Fruit fly (Drosophila melanogaster) whole organism, embryonic: ENCODE data around the gene CG33230.
A peak's percentile ranks its signal among the peaks of the same experiment; 100 is the strongest.

ENCODE experiments used
- CG10267 ChIP-seq: fragments of 200-800 bp; sonication (Bioruptor generic); optimal IDR thresholded peaks from 2 replicates; lab custom pipeline; 2018; ENCODE audit warnings: missing biosample characterization, mild to moderate bottlenecking, missing genetic modification characterization, moderate library complexity
- CG10654 ChIP-seq: fragments of 200-800 bp; sonication (Bioruptor generic); optimal IDR thresholded peaks from 2 replicates; lab custom pipeline; 2016; ENCODE audit warnings: missing biosample characterization, missing genetic modification characterization
- CG11696 ChIP-seq: fragments of 200-800 bp; sonication (Bioruptor generic); IDR thresholded peaks from 2 replicates; pipeline ENCODE4 v1.3.6; 2022; ENCODE audit warnings: missing biosample characterization, missing genetic modification characterization
- CG13287 ChIP-seq: fragments of 200-800 bp; sonication (Bioruptor generic); IDR thresholded peaks from 2 replicates; pipeline ENCODE4 v1.3.6; 2022; ENCODE audit warnings: missing biosample characterization, missing genetic modification characterization; ENCODE audit not compliant: partially characterized antibody
- CG13296 ChIP-seq: fragments of 200-800 bp; sonication (Bioruptor generic); optimal IDR thresholded peaks from 3 replicates; lab custom pipeline; 2018; ENCODE audit warnings: missing biosample characterization, mild to moderate bottlenecking, missing genetic modification characterization
- CG15073 ChIP-seq: fragments of 200-800 bp; sonication (Bioruptor generic); optimal IDR thresholded peaks from 2 replicates; lab custom pipeline; 2016; ENCODE audit warnings: missing biosample characterization, missing genetic modification characterization
- CG17359 ChIP-seq: fragments of 200-800 bp; sonication (Bioruptor generic); optimal IDR thresholded peaks from 3 replicates; lab custom pipeline; 2018; ENCODE audit warnings: missing biosample characterization, mild to moderate bottlenecking, missing genetic modification characterization, moderate library complexity
- CG17612 ChIP-seq: fragments of 200-800 bp; sonication (Bioruptor generic); IDR thresholded peaks from 2 replicates; pipeline ENCODE4 v1.3.6; 2022; ENCODE audit warnings: missing biosample characterization, missing genetic modification characterization
- CG31365 ChIP-seq: fragments of 200-800 bp; sonication (Bioruptor generic); optimal IDR thresholded peaks from 2 replicates; lab custom pipeline; 2018; ENCODE audit warnings: missing biosample characterization, mild to moderate bottlenecking, missing genetic modification characterization
- CG4328 ChIP-seq: fragments of 200-800 bp; sonication (Bioruptor generic); optimal IDR thresholded peaks from 3 replicates; lab custom pipeline; 2017; ENCODE audit warnings: missing biosample characterization, missing genetic modification reagents, missing genetic modification characterization
- CG4820 ChIP-seq: fragments of 200-800 bp; sonication (Bioruptor generic); optimal IDR thresholded peaks from 3 replicates; lab custom pipeline; 2016; ENCODE audit warnings: missing biosample characterization, missing genetic modification characterization
- CG7271 ChIP-seq: fragments of 200-800 bp; sonication (Bioruptor generic); optimal IDR thresholded peaks from 2 replicates; lab custom pipeline; 2018; ENCODE audit warnings: missing biosample characterization, mild to moderate bottlenecking, missing genetic modification characterization, moderate library complexity
- CG7372 ChIP-seq: fragments of 200-800 bp; sonication (Bioruptor generic); IDR thresholded peaks from 2 replicates; pipeline ENCODE4 v1.3.6; 2022; ENCODE audit warnings: missing biosample characterization, missing genetic modification characterization
- Dek ChIP-seq: fragments of 200-800 bp; sonication (Bioruptor generic); optimal IDR thresholded peaks from 3 replicates; lab custom pipeline; 2019; ENCODE audit warnings: missing biosample characterization, mild to moderate bottlenecking, missing genetic modification characterization, moderate library complexity
- E2f1 ChIP-seq: fragments of 200-800 bp; sonication (Bioruptor generic); IDR thresholded peaks from 2 replicates; pipeline ENCODE4 v1.3.6; 2022; ENCODE audit warnings: missing biosample characterization, missing genetic modification characterization
- Ets97D ChIP-seq: fragments of 200-800 bp; sonication (Bioruptor generic); optimal IDR thresholded peaks from 3 replicates; lab custom pipeline; 2016; ENCODE audit warnings: missing biosample characterization, missing genetic modification characterization
- Fer2 ChIP-seq: fragments of 200-800 bp; sonication (Bioruptor generic); optimal IDR thresholded peaks from 2 replicates; lab custom pipeline; 2018; ENCODE audit warnings: missing biosample characterization, mild to moderate bottlenecking, missing genetic modification characterization, moderate library complexity
- Med ChIP-seq: fragments of 200-800 bp; sonication (Bioruptor generic); peaks from one replicate; lab custom pipeline; 2016; ENCODE audit warnings: missing biosample characterization, missing genetic modification characterization, mild to moderate bottlenecking, inconsistent platforms, moderate library complexity
- Nf-YB ChIP-seq: fragments of 200-800 bp; sonication (Bioruptor generic); optimal IDR thresholded peaks from 3 replicates; lab custom pipeline; 2019; ENCODE audit warnings: missing biosample characterization, mild to moderate bottlenecking, missing genetic modification characterization, moderate library complexity
- Six4 ChIP-seq: fragments of 200-800 bp; sonication (Bioruptor generic); optimal IDR thresholded peaks from 2 replicates; lab custom pipeline; 2016; ENCODE audit warnings: missing biosample characterization, missing genetic modification characterization
- Sox100B ChIP-seq: fragments of 200-800 bp; sonication (Bioruptor generic); optimal IDR thresholded peaks from 3 replicates; lab custom pipeline; 2018; ENCODE audit warnings: missing biosample characterization, mild to moderate bottlenecking, missing genetic modification characterization
- Trl ChIP-seq, 3 experiments: fragments of >200 bp in 2 of 3; fragments of 200-800 bp in 1 of 3; sonication (Bioruptor generic) in 1 of 3; optimal IDR thresholded peaks; 2 replicates in 1 of 3; 3 replicates in 2 of 3; lab custom pipeline; 2016 to 2017; ENCODE audit warnings: missing biosample characterization in 1 of 3, missing genetic modification characterization in 1 of 3
- al ChIP-seq: fragments of 200-800 bp; sonication (Bioruptor generic); IDR thresholded peaks from 2 replicates; pipeline ENCODE4 v1.3.6; 2022; ENCODE audit warnings: missing biosample characterization, missing genetic modification characterization
- aop ChIP-seq: fragments of 200-800 bp; sonication (Bioruptor generic); IDR thresholded peaks from 2 replicates; pipeline ENCODE4 v1.3.6; 2022; ENCODE audit warnings: missing biosample characterization, missing genetic modification characterization
- ato ChIP-seq: fragments of 200-800 bp; sonication (Bioruptor generic); IDR thresholded peaks from 2 replicates; pipeline ENCODE4 v1.3.6; 2022; ENCODE audit warnings: missing biosample characterization, missing genetic modification characterization; ENCODE audit not compliant: partially characterized antibody
- bbx ChIP-seq: fragments of 200-800 bp; sonication (Bioruptor generic); IDR thresholded peaks from 2 replicates; pipeline ENCODE4 v1.3.6; 2022; ENCODE audit warnings: missing biosample characterization, missing genetic modification characterization; ENCODE audit not compliant: partially characterized antibody
- br ChIP-seq: fragments of >200 bp; optimal IDR thresholded peaks from 2 replicates; lab custom pipeline; 2017
- caup ChIP-seq: fragments of 200-800 bp; sonication (Bioruptor generic); optimal IDR thresholded peaks from 3 replicates; lab custom pipeline; 2017; ENCODE audit warnings: missing biosample characterization, mild to moderate bottlenecking, missing genetic modification characterization, moderate library complexity; ENCODE audit not compliant: severe bottlenecking
- danr ChIP-seq: fragments of 200-800 bp; sonication (Bioruptor generic); IDR thresholded peaks from 2 replicates; pipeline ENCODE4 v1.3.6; 2022; ENCODE audit warnings: missing biosample characterization, missing genetic modification characterization
- disco-r ChIP-seq: fragments of 200-800 bp; sonication (Bioruptor generic); optimal IDR thresholded peaks from 2 replicates; lab custom pipeline; 2016; ENCODE audit warnings: missing biosample characterization, missing genetic modification characterization
- dmrt99B ChIP-seq: fragments of 200-800 bp; sonication (Bioruptor generic); optimal IDR thresholded peaks from 2 replicates; lab custom pipeline; 2018; ENCODE audit warnings: missing biosample characterization, mild to moderate bottlenecking, missing genetic modification characterization, moderate library complexity
- eve ChIP-seq, 2 experiments: fragments of >200 bp; optimal IDR thresholded peaks; 2 replicates each; lab custom pipeline; 2017; ENCODE audit warnings: missing biosample characterization in 2 of 2, missing genetic modification characterization in 2 of 2
- gsb-n ChIP-seq: fragments of 200-800 bp; sonication (Bioruptor generic); optimal IDR thresholded peaks from 3 replicates; lab custom pipeline; 2018; ENCODE audit warnings: missing biosample characterization, mild to moderate bottlenecking, missing genetic modification characterization
- her ChIP-seq: fragments of 200-800 bp; sonication (Bioruptor generic); optimal IDR thresholded peaks from 2 replicates; lab custom pipeline; 2016; ENCODE audit warnings: missing biosample characterization, missing genetic modification characterization
- insv ChIP-seq, 2 experiments: fragments of 200-800 bp; sonication (Bioruptor generic); optimal IDR thresholded peaks; 3 replicates each; lab custom pipeline; 2016 to 2018; ENCODE audit warnings: missing biosample characterization in 2 of 2, missing genetic modification characterization in 2 of 2
- kah ChIP-seq: fragments of 200-800 bp; sonication (Bioruptor generic); optimal IDR thresholded peaks from 2 replicates; lab custom pipeline; 2018; ENCODE audit warnings: missing biosample characterization, mild to moderate bottlenecking, missing genetic modification characterization
- ken ChIP-seq: fragments of 200-800 bp; sonication (Bioruptor generic); IDR thresholded peaks from 3 replicates; pipeline ENCODE4 v1.3.6; 2022; ENCODE audit warnings: missing biosample characterization, missing genetic modification characterization
- prd ChIP-seq, 3 experiments: fragments of >200 bp in 2 of 3; fragments of 200-800 bp in 1 of 3; sonication (Bioruptor generic) in 1 of 3; optimal IDR thresholded peaks in 2 of 3; IDR thresholded peaks in 1 of 3; 2 replicates in 2 of 3; 3 replicates in 1 of 3; pipeline versions ENCODE4 v1.3.6 to Lab custom; 2017 to 2022; ENCODE audit warnings: missing biosample characterization in 1 of 3, missing genetic modification characterization in 1 of 3
- ranshi ChIP-seq: fragments of 200-800 bp; sonication (Bioruptor generic); IDR thresholded peaks from 2 replicates; pipeline ENCODE4 v1.3.6; 2022; ENCODE audit warnings: missing biosample characterization, missing genetic modification characterization
- salm ChIP-seq: fragments of 200-800 bp; sonication (Bioruptor generic); optimal IDR thresholded peaks from 2 replicates; lab custom pipeline; 2018; ENCODE audit warnings: missing biosample characterization, mild to moderate bottlenecking, missing genetic modification characterization
- sc ChIP-seq, 3 experiments: fragments of >200 bp in 2 of 3; fragments of 200-800 bp in 1 of 3; sonication (Bioruptor generic) in 1 of 3; optimal IDR thresholded peaks; 2 replicates in 2 of 3; 3 replicates in 1 of 3; lab custom pipeline; 2017; ENCODE audit warnings: mild to moderate bottlenecking in 1 of 3, missing biosample characterization in 1 of 3, missing genetic modification characterization in 1 of 3, missing genetic modification reagents in 1 of 3
- slou ChIP-seq: fragments of 200-800 bp; sonication (Bioruptor generic); optimal IDR thresholded peaks from 3 replicates; lab custom pipeline; 2016; ENCODE audit warnings: missing biosample characterization, missing genetic modification characterization
- sqz ChIP-seq: fragments of 200-800 bp; sonication (Bioruptor generic); optimal IDR thresholded peaks from 3 replicates; lab custom pipeline; 2018; ENCODE audit warnings: missing biosample characterization, mild to moderate bottlenecking, missing genetic modification characterization
- stc ChIP-seq: fragments of 200-800 bp; sonication (Bioruptor generic); IDR thresholded peaks from 2 replicates; pipeline ENCODE4 v1.3.6; 2022; ENCODE audit warnings: missing biosample characterization, missing genetic modification characterization
- unpg ChIP-seq: fragments of 200-800 bp; sonication (Bioruptor generic); optimal IDR thresholded peaks from 3 replicates; lab custom pipeline; 2018; ENCODE audit warnings: missing biosample characterization, mild to moderate bottlenecking, missing genetic modification characterization, moderate library complexity
- vnd ChIP-seq: fragments of 200-800 bp; sonication (Bioruptor generic); IDR thresholded peaks from 3 replicates; pipeline ENCODE4 v1.3.6; 2022; ENCODE audit warnings: missing biosample characterization, missing genetic modification characterization; ENCODE audit not compliant: partially characterized antibody
- wor ChIP-seq: fragments of 200-800 bp; sonication (Bioruptor generic); IDR thresholded peaks from 2 replicates; pipeline ENCODE4 v1.3.6; 2022; ENCODE audit warnings: missing biosample characterization, missing genetic modification characterization

The CG33230 gene

dm6 chr3L:1587140-1587849 is 30.9 kb upstream of the CG33230 start (continued):
- no peak for TF ChIP-seq prd (optimal IDR thresholded peaks at IDR 0.05; lab: Kevin White, UChicago)
- TF ChIP-seq prd (GFP tag; IDR thresholded peaks at IDR 0.05; lab: Robert Waterston, UW), result peak; percentile 91
- peak; percentile 72; the same call in 2 of the 3 replicates for TF ChIP-seq ken (GFP tag; lab: Robert Waterston, UW)
- TF ChIP-seq bbx (GFP tag; lab: Robert Waterston, UW), result no peak
- peak; percentile 64 for TF ChIP-seq kah (GFP tag; lab: Kevin White, UChicago)
- TF ChIP-seq unpg (GFP tag; lab: Kevin White, UChicago), result peak; percentile 84
- TF ChIP-seq CG10654 (GFP tag; lab: Kevin White, UChicago), result peak; percentile 79
- TF ChIP-seq CG17359 (tag; lab: Kevin White, UChicago), result peak; percentile 86
- no peak for TF ChIP-seq CG7271 (tag; lab: Kevin White, UChicago)
- no peak for TF ChIP-seq vnd (GFP tag; lab: Robert Waterston, UW)
- no peak for TF ChIP-seq CG15073 (GFP tag; lab: Kevin White, UChicago)
- peak; percentile 61 for TF ChIP-seq disco-r (GFP tag; lab: Kevin White, UChicago)
- peak; percentile 88 for TF ChIP-seq CG7372 (GFP tag; lab: Robert Waterston, UW)
- no peak for TF ChIP-seq insv (GFP tag; optimal IDR thresholded peaks at IDR 0.05; lab: Kevin White, UChicago)
- peak; percentile 83 for TF ChIP-seq caup (GFP tag; lab: Kevin White, UChicago)
- no peak for TF ChIP-seq sc (optimal IDR thresholded peaks at IDR 0.05; lab: Kevin White, UChicago)
- TF ChIP-seq sc (GFP tag; optimal IDR thresholded peaks at IDR 0.05; lab: Kevin White, UChicago), result no peak
- peak; percentile 84 for TF ChIP-seq CG4820 (GFP tag; lab: Kevin White, UChicago)
- TF ChIP-seq CG10267 (tag; lab: Kevin White, UChicago), result peak; percentile 56
- TF ChIP-seq br (lab: Kevin White, UChicago), result no peak
- peak; percentile 50 for TF ChIP-seq wor (GFP tag; lab: Robert Waterston, UW)
- TF ChIP-seq CG17612 (GFP tag; lab: Robert Waterston, UW), result peak; percentile 82
- peak; percentile 61 for TF ChIP-seq Fer2 (tag; lab: Kevin White, UChicago)
- peak; percentile 80 for TF ChIP-seq CG13296
- peak; percentile 38 for TF ChIP-seq sqz
- no peak for TF ChIP-seq eve (GFP tag; optimal IDR thresholded peaks at IDR 0.05; lab: Kevin White, UChicago)
- TF ChIP-seq E2f1, result peak; percentile 82
- TF ChIP-seq Trl (optimal IDR thresholded peaks at IDR 0.05; lab: Kevin White, UChicago), result no peak
- peak; percentile 88 for TF ChIP-seq Trl (GFP tag; optimal IDR thresholded peaks at IDR 0.05; lab: Kevin White, UChicago)
- TF ChIP-seq danr (GFP tag; lab: Robert Waterston, UW), result 0 out of 2 replicates have a peak, but pooled peaks have one; percentile 41
- peak; percentile 89 for TF ChIP-seq ranshi
- peak; percentile 81 for TF ChIP-seq al (GFP tag; lab: Robert Waterston, UW)
- TF ChIP-seq Dek (tag; lab: Kevin White, UChicago), result peak; percentile 49
- peak; percentile 57 for TF ChIP-seq Sox100B (GFP tag; lab: Kevin White, UChicago)
- TF ChIP-seq Med (GFP tag; lab: Kevin White, UChicago), result peak; percentile 99
- TF ChIP-seq her (GFP tag; lab: Kevin White, UChicago), result peak; percentile 83
- TF ChIP-seq CG13287 (GFP tag; lab: Robert Waterston, UW), result no peak
- TF ChIP-seq Six4 (GFP tag; lab: Kevin White, UChicago), result peak; percentile 79
- TF ChIP-seq CG31365 (tag; lab: Kevin White, UChicago), result peak; percentile 58
- TF ChIP-seq Nf-YB (GFP tag; lab: Kevin White, UChicago), result peak; percentile 17
- TF ChIP-seq Ets97D (GFP tag; lab: Kevin White, UChicago), result peak; percentile 58
- TF ChIP-seq CG4328 (GFP tag; lab: Kevin White, UChicago), result peak; percentile 64
- peak; percentile 64 for TF ChIP-seq slou (GFP tag; lab: Kevin White, UChicago)
- TF ChIP-seq ato, result no peak
- TF ChIP-seq aop, result peak; percentile 61; the same call in 1 of the 2 replicates
- peak; percentile 26 for TF ChIP-seq salm (tag; lab: Kevin White, UChicago)
- TF ChIP-seq stc (GFP tag; lab: Robert Waterston, UW), result peak; percentile 80
- peak; percentile 76 for TF ChIP-seq CG11696 (GFP tag; lab: Robert Waterston, UW)
- peak; percentile 88 for TF ChIP-seq dmrt99B (tag; lab: Kevin White, UChicago)
- peak; percentile 23 for TF ChIP-seq gsb-n (tag; lab: Kevin White, UChicago)
